Fruit fly (Drosophila melanogaster) whole organism, embryonic: ENCODE results near the gene Rpn1.

Experiments
- Atf3 ChIP-seq: fragments of 200-800 bp; sonication (Bioruptor generic); optimal IDR thresholded peaks from 3 replicates; lab custom pipeline; 2016; ENCODE audit warnings: missing biosample characterization, missing genetic modification characterization
- CG10321 ChIP-seq: fragments of 200-800 bp; sonication (Bioruptor generic); IDR thresholded peaks from 2 replicates; pipeline ENCODE4 v1.3.6; 2022; ENCODE audit warnings: missing biosample characterization, missing genetic modification characterization
- CG10366 ChIP-seq: fragments of 200-800 bp; sonication (Bioruptor generic); IDR thresholded peaks from 2 replicates; pipeline ENCODE4 v1.3.6; 2022; ENCODE audit warnings: missing biosample characterization, missing genetic modification characterization
- CG11093 ChIP-seq: fragments of 200-800 bp; sonication (Bioruptor generic); IDR thresholded peaks from 3 replicates; pipeline ENCODE4 v1.3.6; 2022; ENCODE audit warnings: missing biosample characterization, missing genetic modification characterization
- CG12155 ChIP-seq: fragments of 200-800 bp; sonication (Bioruptor generic); optimal IDR thresholded peaks from 3 replicates; lab custom pipeline; 2016; ENCODE audit warnings: missing biosample characterization, missing genetic modification characterization
- CG15269 ChIP-seq: fragments of 200-800 bp; sonication (Bioruptor generic); optimal IDR thresholded peaks from 2 replicates; lab custom pipeline; 2018; ENCODE audit warnings: missing biosample characterization, mild to moderate bottlenecking, missing genetic modification characterization, moderate library complexity
- CG1603 ChIP-seq: fragments of 200-800 bp; sonication (Bioruptor generic); optimal IDR thresholded peaks from 2 replicates; lab custom pipeline; 2019; ENCODE audit warnings: missing biosample characterization, mild to moderate bottlenecking, missing genetic modification characterization, moderate library complexity
- CG18011 ChIP-seq: fragments of 200-800 bp; sonication (Bioruptor generic); optimal IDR thresholded peaks from 2 replicates; lab custom pipeline; 2017; ENCODE audit warnings: missing biosample characterization, missing genetic modification characterization, mild to moderate bottlenecking, moderate library complexity, missing genotype
- CG18262 ChIP-seq: fragments of 200-800 bp; optimal IDR thresholded peaks from 3 replicates; lab custom pipeline; 2019; ENCODE audit warnings: missing biosample characterization, mild to moderate bottlenecking, missing genetic modification characterization, moderate library complexity
- CG30020 ChIP-seq: fragments of 200-800 bp; optimal IDR thresholded peaks from 2 replicates; lab custom pipeline; 2019; ENCODE audit warnings: missing biosample characterization, mild to moderate bottlenecking, missing genetic modification characterization, moderate library complexity
- CG30403 ChIP-seq: fragments of 200-800 bp; sonication (Bioruptor generic); optimal IDR thresholded peaks from 3 replicates; lab custom pipeline; 2016; ENCODE audit warnings: missing biosample characterization, missing genetic modification characterization
- CG3163 ChIP-seq: fragments of 200-800 bp; sonication (Bioruptor generic); optimal IDR thresholded peaks from 3 replicates; lab custom pipeline; 2016; ENCODE audit warnings: missing biosample characterization, missing genetic modification characterization
- CG3838 ChIP-seq: fragments of 200-800 bp; sonication (Bioruptor generic); optimal IDR thresholded peaks from 3 replicates; lab custom pipeline; 2016; ENCODE audit warnings: missing biosample characterization, missing genetic modification characterization
- CG3847 ChIP-seq: fragments of 200-800 bp; sonication (Bioruptor generic); IDR thresholded peaks from 2 replicates; pipeline ENCODE4 v1.3.6; 2022; ENCODE audit warnings: missing biosample characterization, missing genetic modification characterization
- CG42726 ChIP-seq: fragments of 200-800 bp; sonication (Bioruptor generic); IDR thresholded peaks from 2 replicates; pipeline ENCODE4 v1.3.6; 2022; ENCODE audit warnings: missing biosample characterization, missing genetic modification characterization; ENCODE audit not compliant: partially characterized antibody
- CG4360 ChIP-seq: fragments of 200-800 bp; sonication (Bioruptor generic); IDR thresholded peaks from 2 replicates; pipeline ENCODE4 v1.3.6; 2022; ENCODE audit warnings: missing biosample characterization, missing genetic modification characterization
- CG4424 ChIP-seq: fragments of 200-800 bp; sonication (Bioruptor generic); optimal IDR thresholded peaks from 3 replicates; lab custom pipeline; 2016; ENCODE audit warnings: missing biosample characterization, missing genetic modification characterization
- CG4707 ChIP-seq: fragments of 200-800 bp; sonication (Bioruptor generic); optimal IDR thresholded peaks from 2 replicates; lab custom pipeline; 2018; ENCODE audit warnings: missing biosample characterization, mild to moderate bottlenecking, missing genetic modification characterization, moderate library complexity
- CG6175 ChIP-seq: fragments of 200-800 bp; sonication (Bioruptor generic); IDR thresholded peaks from 3 replicates; pipeline ENCODE4 v1.3.6; 2022; ENCODE audit warnings: missing biosample characterization, missing genetic modification characterization
- CG6254 ChIP-seq: fragments of 200-800 bp; sonication (Bioruptor generic); optimal IDR thresholded peaks from 3 replicates; lab custom pipeline; 2017; ENCODE audit warnings: mild to moderate bottlenecking, missing biosample characterization, missing genetic modification reagents, missing genetic modification characterization
- CG9797 ChIP-seq: fragments of 200-800 bp; sonication (Bioruptor generic); optimal IDR thresholded peaks from 3 replicates; lab custom pipeline; 2018; ENCODE audit warnings: missing biosample characterization, mild to moderate bottlenecking, missing genetic modification characterization
- Dad ChIP-seq: fragments of 200-800 bp; sonication (Bioruptor generic); optimal IDR thresholded peaks from 3 replicates; lab custom pipeline; 2016; ENCODE audit warnings: missing biosample characterization, missing genetic modification characterization
- Dek ChIP-seq: fragments of 200-800 bp; sonication (Bioruptor generic); optimal IDR thresholded peaks from 3 replicates; lab custom pipeline; 2019; ENCODE audit warnings: missing biosample characterization, mild to moderate bottlenecking, missing genetic modification characterization, moderate library complexity
- HLHmδ ChIP-seq: fragments of 200-800 bp; sonication (Bioruptor generic); optimal IDR thresholded peaks from 2 replicates; lab custom pipeline; 2018; ENCODE audit warnings: missing biosample characterization, mild to moderate bottlenecking, missing genetic modification characterization, moderate library complexity
- Max ChIP-seq: fragments of 200-800 bp; sonication (Bioruptor generic); optimal IDR thresholded peaks from 2 replicates; lab custom pipeline; 2016; ENCODE audit warnings: missing biosample characterization, mild to moderate bottlenecking, missing genetic modification characterization
- Ssrp ChIP-seq: fragments of 200-800 bp; sonication (Bioruptor generic); optimal IDR thresholded peaks from 2 replicates; lab custom pipeline; 2018; ENCODE audit warnings: missing biosample characterization, mild to moderate bottlenecking, missing genetic modification characterization, moderate library complexity
- cg ChIP-seq: fragments of 200-800 bp; sonication (Bioruptor generic); optimal IDR thresholded peaks from 3 replicates; lab custom pipeline; 2019; ENCODE audit warnings: missing biosample characterization, mild to moderate bottlenecking, missing genetic modification characterization, moderate library complexity
- chinmo ChIP-seq: fragments of 200-800 bp; sonication (Bioruptor generic); IDR thresholded peaks from 4 replicates; pipeline ENCODE4 v1.3.6; 2022; ENCODE audit warnings: missing biosample characterization, missing genetic modification characterization; ENCODE audit not compliant: partially characterized antibody
- chm ChIP-seq: fragments of 200-800 bp; sonication (Bioruptor generic); IDR thresholded peaks from 2 replicates; pipeline ENCODE4 v1.3.6; 2022; ENCODE audit warnings: missing biosample characterization, missing genetic modification characterization
- cwo ChIP-seq: fragments of 200-800 bp; sonication (Bioruptor generic); optimal IDR thresholded peaks from 3 replicates; lab custom pipeline; 2017; ENCODE audit warnings: missing biosample characterization, missing genetic modification characterization, mild to moderate bottlenecking, moderate library complexity, missing genetic modification reagents
- ems ChIP-seq: fragments of 200-800 bp; sonication (Bioruptor generic); optimal IDR thresholded peaks from 3 replicates; lab custom pipeline; 2016; ENCODE audit warnings: missing biosample characterization, missing genetic modification characterization
- exex ChIP-seq: fragments of 200-800 bp; sonication (Bioruptor generic); optimal IDR thresholded peaks from 4 replicates; lab custom pipeline; 2018; ENCODE audit warnings: missing biosample characterization, mild to moderate bottlenecking, missing genetic modification characterization, moderate library complexity
- fd3F ChIP-seq: fragments of 200-800 bp; sonication (Bioruptor generic); optimal IDR thresholded peaks from 2 replicates; lab custom pipeline; 2018; ENCODE audit warnings: missing biosample characterization, mild to moderate bottlenecking, missing genetic modification characterization, moderate library complexity
- ftz-f1 ChIP-seq: fragments of 200-800 bp; sonication (Bioruptor generic); optimal IDR thresholded peaks from 2 replicates; lab custom pipeline; 2016; ENCODE audit warnings: missing biosample characterization, missing genetic modification characterization
- fu2 ChIP-seq: fragments of 200-800 bp; sonication (Bioruptor generic); optimal IDR thresholded peaks from 2 replicates; lab custom pipeline; 2016; ENCODE audit warnings: missing biosample characterization, missing genetic modification characterization
- jing ChIP-seq: fragments of 200-800 bp; sonication (Bioruptor generic); optimal IDR thresholded peaks from 2 replicates; lab custom pipeline; 2018; ENCODE audit warnings: missing biosample characterization, mild to moderate bottlenecking, missing genetic modification characterization
- lmd ChIP-seq: fragments of 200-800 bp; sonication (Bioruptor generic); IDR thresholded peaks from 2 replicates; pipeline ENCODE4 v1.3.6; 2022; ENCODE audit warnings: missing biosample characterization, missing genetic modification characterization
- nmo ChIP-seq: fragments of 200-800 bp; sonication (Bioruptor generic); optimal IDR thresholded peaks from 2 replicates; lab custom pipeline; 2018; ENCODE audit warnings: missing biosample characterization, mild to moderate bottlenecking, missing genetic modification characterization, moderate library complexity
- nom ChIP-seq: fragments of 200-800 bp; sonication (Bioruptor generic); optimal IDR thresholded peaks from 2 replicates; lab custom pipeline; 2017; ENCODE audit warnings: missing biosample characterization, missing genetic modification characterization, mild to moderate bottlenecking, moderate library complexity, missing genetic modification reagents
- odd ChIP-seq: fragments of 200-800 bp; sonication (Bioruptor generic); optimal IDR thresholded peaks from 2 replicates; lab custom pipeline; 2017; ENCODE audit warnings: missing biosample characterization, mild to moderate bottlenecking, missing genetic modification characterization
- onecut ChIP-seq: fragments of 200-800 bp; sonication (Bioruptor generic); IDR thresholded peaks from 2 replicates; pipeline ENCODE4 v1.3.6; 2022; ENCODE audit warnings: missing biosample characterization, missing genetic modification characterization
- peb ChIP-seq: fragments of 200-800 bp; sonication (Bioruptor generic); IDR thresholded peaks from 2 replicates; pipeline ENCODE4 v1.3.6; 2022; ENCODE audit warnings: missing biosample characterization, missing genetic modification characterization
- pfk ChIP-seq: fragments of 200-800 bp; sonication (Bioruptor generic); optimal IDR thresholded peaks from 2 replicates; lab custom pipeline; 2018; ENCODE audit warnings: missing biosample characterization, mild to moderate bottlenecking, missing genetic modification characterization, moderate library complexity
- slbo ChIP-seq: fragments of 200-800 bp; sonication (Bioruptor generic); IDR thresholded peaks from 2 replicates; pipeline ENCODE4 v1.3.6; 2022; ENCODE audit warnings: missing biosample characterization, missing genetic modification characterization
- sqz ChIP-seq: fragments of 200-800 bp; sonication (Bioruptor generic); optimal IDR thresholded peaks from 3 replicates; lab custom pipeline; 2018; ENCODE audit warnings: missing biosample characterization, mild to moderate bottlenecking, missing genetic modification characterization
- stc ChIP-seq: fragments of 200-800 bp; sonication (Bioruptor generic); IDR thresholded peaks from 2 replicates; pipeline ENCODE4 v1.3.6; 2022; ENCODE audit warnings: missing biosample characterization, missing genetic modification characterization
- stwl ChIP-seq: fragments of 200-800 bp; sonication (Bioruptor generic); optimal IDR thresholded peaks from 3 replicates; lab custom pipeline; 2018; ENCODE audit warnings: missing biosample characterization, mild to moderate bottlenecking, missing genetic modification characterization, moderate library complexity
- tin ChIP-seq: fragments of 200-800 bp; sonication (Bioruptor generic); optimal IDR thresholded peaks from 3 replicates; lab custom pipeline; 2016; ENCODE audit warnings: missing biosample characterization, missing genetic modification characterization
- vvl ChIP-seq: fragments of 200-800 bp; sonication (Bioruptor generic); IDR thresholded peaks from 2 replicates; pipeline ENCODE4 v1.3.6; 2022; ENCODE audit warnings: missing biosample characterization, missing genetic modification characterization
- zen2 ChIP-seq: fragments of 200-800 bp; sonication (Bioruptor generic); IDR thresholded peaks from 3 replicates; pipeline ENCODE4 v1.3.6; 2022; ENCODE audit warnings: missing biosample characterization, missing genetic modification characterization; ENCODE audit not compliant: partially characterized antibody

Rpn1 gene

DNA sequence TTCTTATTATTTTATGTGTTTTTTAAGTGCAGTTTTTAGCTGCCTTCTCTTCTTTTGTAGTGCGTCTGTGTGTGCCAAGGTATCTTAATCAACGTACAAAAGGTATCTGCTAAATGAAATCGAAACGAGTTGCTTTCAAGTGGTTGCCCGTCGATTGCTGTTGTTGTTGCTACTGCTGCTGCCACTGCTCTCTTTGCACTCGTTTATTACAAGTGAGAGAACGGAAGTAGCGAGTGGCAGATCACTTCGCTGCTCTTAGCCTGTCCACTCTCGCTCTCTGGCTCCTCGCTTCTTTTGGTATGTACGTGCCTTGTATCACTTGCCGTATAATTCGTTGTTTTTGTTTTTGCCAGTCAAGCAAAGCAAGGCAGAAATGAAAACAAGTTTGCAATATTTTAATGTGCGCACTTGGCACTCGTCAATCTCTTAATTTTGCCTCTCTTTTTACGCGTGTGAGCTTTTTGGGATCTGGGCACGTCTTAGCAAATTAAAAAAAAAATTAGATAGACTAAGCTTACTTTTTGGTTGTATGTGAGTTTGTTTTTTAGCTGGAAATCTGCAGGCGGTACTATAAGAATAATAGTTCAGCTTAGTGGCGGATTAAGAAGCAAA, 18.5 kb upstream of the Rpn1 start (continued):
- TF ChIP-seq CG11093 (GFP tag; lab: Robert Waterston, UW) (no peak), CG18011 (GFP tag; lab: Kevin White, UChicago) (no peak), CG4707 (GFP tag; lab: Kevin White, UChicago) (no peak), odd (GFP tag; lab: Kevin White, UChicago) (no peak), CG9797 (GFP tag; lab: Kevin White, UChicago) (no peak), cwo (GFP tag; lab: Kevin White, UChicago) (no peak), fd3F (GFP tag; lab: Kevin White, UChicago) (no peak), peb (no peak), zen2 (GFP tag; lab: Robert Waterston, UW) (peak; percentile 11; the same call in 1 of the 3 replicates), CG1603 (no peak), CG42726 (GFP tag; lab: Robert Waterston, UW) (no peak), exex (tag; lab: Kevin White, UChicago) (peak; percentile 47), CG3838 (GFP tag; lab: Kevin White, UChicago) (no peak), slbo (GFP tag; lab: Robert Waterston, UW) (0 out of 2 replicates have a peak, but pooled peaks have one; percentile 4), ftz-f1 (no peak), vvl (GFP tag; lab: Robert Waterston, UW) (no peak), chm (GFP tag; lab: Robert Waterston, UW) (peak; percentile 25; the same call in 1 of the 2 replicates), Dek (peak; percentile 19), CG10366 (GFP tag; lab: Robert Waterston, UW) (no peak), CG4360 (GFP tag; lab: Robert Waterston, UW) (peak; percentile 97), CG3847 (GFP tag; lab: Robert Waterston, UW) (no peak), cg (no peak), Ssrp (no peak), stc (GFP tag; lab: Robert Waterston, UW) (no peak), tin (GFP tag; lab: Kevin White, UChicago) (no peak), pfk (GFP tag; lab: Kevin White, UChicago) (no peak), CG30020 (tag; lab: Kevin White, UChicago) (no peak), Max (GFP tag; lab: Kevin White, UChicago) (no peak), nmo (GFP tag; lab: Kevin White, UChicago) (no peak), CG6175 (GFP tag; lab: Robert Waterston, UW) (no peak), stwl (peak; percentile 7), chinmo (GFP tag; lab: Robert Waterston, UW) (peak; percentile 82; the same call in 2 of the 4 replicates), HLHmδ (peak; percentile 5), nom (GFP tag; lab: Kevin White, UChicago) (peak; percentile 49), CG15269 (tag; lab: Kevin White, UChicago) (peak; percentile 22), CG10321 (GFP tag; lab: Robert Waterston, UW) (peak; percentile 5; the same call in 1 of the 2 replicates), CG3163 (peak; percentile 90)

DNA sequence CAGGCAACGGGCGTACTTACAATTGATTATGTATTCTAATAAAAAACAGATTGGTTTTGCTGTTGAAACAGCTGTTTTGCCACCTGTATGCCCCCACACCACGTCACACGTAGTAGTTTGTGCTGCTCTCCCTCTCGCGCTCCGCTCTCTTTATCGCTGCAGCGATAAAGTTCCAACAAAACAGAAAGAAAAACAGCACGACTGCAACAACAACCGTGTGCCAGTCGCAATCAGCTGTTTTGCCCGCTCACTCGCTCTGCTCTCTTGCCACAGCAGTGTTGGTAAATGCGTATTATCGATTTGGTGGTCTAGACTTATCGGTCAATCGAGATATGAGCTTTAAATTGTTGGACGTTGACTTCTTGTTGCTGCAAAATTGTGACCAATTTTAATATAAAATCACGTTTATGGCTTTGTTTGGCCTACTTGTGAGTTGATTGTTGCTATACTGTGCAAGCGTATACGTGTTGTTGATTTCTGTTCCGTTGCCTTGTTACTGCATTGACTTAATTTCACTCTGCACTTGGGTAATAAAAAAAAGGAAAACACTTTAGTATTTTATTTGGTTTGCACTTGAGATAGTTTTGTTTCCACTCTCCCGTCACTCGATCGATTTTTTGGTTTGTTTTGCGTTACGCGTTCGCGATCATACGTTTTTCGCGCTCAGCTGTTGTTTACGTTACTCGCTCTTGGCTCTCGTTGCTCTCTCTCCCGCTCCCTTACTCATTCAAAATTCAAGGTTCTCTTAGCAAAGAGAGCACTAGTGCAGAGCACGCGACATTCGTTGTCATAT, 17.8 kb upstream of the Rpn1 start:
- peak; percentile 94 for TF ChIP-seq CG12155 (GFP tag; lab: Kevin White, UChicago)
- TF ChIP-seq CG6254 (GFP tag; lab: Kevin White, UChicago) = peak; percentile 7
- TF ChIP-seq lmd (GFP tag; lab: Robert Waterston, UW) = no peak
- TF ChIP-seq CG18262 = peak; percentile 12
- no peak for TF ChIP-seq sqz (GFP tag; lab: Kevin White, UChicago)
- TF ChIP-seq Dad (GFP tag; lab: Kevin White, UChicago) = peak; percentile 11
- no peak for TF ChIP-seq jing (GFP tag; lab: Kevin White, UChicago)
- TF ChIP-seq CG4424 (GFP tag; lab: Kevin White, UChicago) = peak; percentile 27
- peak; percentile 72 for TF ChIP-seq onecut (GFP tag; lab: Robert Waterston, UW)
- no peak for TF ChIP-seq ems
- peak; percentile 3 for TF ChIP-seq CG30403 (GFP tag; lab: Kevin White, UChicago)
- TF ChIP-seq Atf3 = no peak
- TF ChIP-seq fu2 (GFP tag; lab: Kevin White, UChicago) = peak; percentile 15
